Worm (Caenorhabditis elegans): ENCODE results near the gene syg-2.
A peak's percentile ranks its signal among the peaks of the same experiment; 100 is the strongest.

Gene syg-2

DNA sequence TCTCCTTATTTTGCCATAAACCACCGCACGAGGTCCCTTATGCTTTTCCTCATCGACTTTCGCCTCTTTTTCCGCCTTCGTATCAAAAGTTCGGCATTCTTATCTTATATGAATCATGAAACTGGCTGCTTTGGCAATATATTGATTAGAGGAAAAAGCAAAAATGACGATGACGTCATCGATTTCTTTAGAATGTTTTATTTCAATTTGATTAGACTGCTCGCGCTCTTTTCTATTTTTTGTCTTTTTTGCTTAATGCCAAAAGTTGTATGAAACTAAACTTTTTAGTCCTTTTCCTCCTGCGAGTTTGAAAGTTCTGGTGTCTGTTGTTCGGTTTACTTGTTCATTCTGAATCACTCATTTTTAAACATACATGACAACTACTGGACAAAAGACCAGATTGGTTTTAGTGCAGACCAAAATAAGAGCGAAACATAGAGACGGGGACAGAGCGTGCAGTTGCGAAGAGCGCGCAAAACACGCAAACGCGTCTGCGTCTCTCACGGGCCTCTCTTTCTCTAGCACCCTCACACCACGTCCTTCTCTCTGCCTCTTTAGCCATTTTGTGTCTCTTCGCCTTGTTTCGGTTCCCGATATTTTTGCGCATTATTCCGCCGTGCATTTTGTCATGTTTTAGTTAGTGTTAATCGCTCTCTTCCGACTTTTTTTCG lies 44.5 kb upstream of the syg-2 start (continued):
- no peak for TF ChIP-seq ceh-63 (GFP tag; optimal IDR thresholded peaks at IDR 0.05)
- peak; percentile 32; the same call in 1 of the 2 replicates for TF ChIP-seq grh-1 (GFP tag; IDR thresholded peaks at IDR 0.05)
- no peak for TF ChIP-seq unc-62 (GFP tag; optimal IDR thresholded peaks at IDR 0.05)
- no peak for TF ChIP-seq zag-1 (tag; optimal IDR thresholded peaks at IDR 0.05)
- TF ChIP-seq fkh-4 (tag; optimal IDR thresholded peaks at IDR 0.05; ENCODE audit: borderline replicate concordance) = no peak
- no peak for TF ChIP-seq nhr-84 (tag; optimal IDR thresholded peaks at IDR 0.05)
- TF ChIP-seq hlh-4 (tag; optimal IDR thresholded peaks at IDR 0.05) = no peak
- TF ChIP-seq skn-1 (tag; optimal IDR thresholded peaks at IDR 0.05) = no peak
- peak; percentile 47 for TF ChIP-seq swsn-7 (tag; optimal IDR thresholded peaks at IDR 0.05)
- TF ChIP-seq hlh-17 (GFP tag; optimal IDR thresholded peaks at IDR 0.05; ENCODE audit: borderline replicate concordance) = no peak
- TF ChIP-seq nhr-90 (tag; optimal IDR thresholded peaks at IDR 0.05; ENCODE audit: poor library complexity) = no peak
- no peak for TF ChIP-seq Y116A8C.19 (tag; optimal IDR thresholded peaks at IDR 0.05; ENCODE audit: borderline replicate concordance)
- TF ChIP-seq unc-130 (tag; optimal IDR thresholded peaks at IDR 0.05) = no peak
- no peak for TF ChIP-seq vab-15 (tag; optimal IDR thresholded peaks at IDR 0.05)
- TF ChIP-seq nhr-71 (tag; optimal IDR thresholded peaks at IDR 0.05) = peak; percentile 68
- TF ChIP-seq lin-14 (GFP tag; optimal IDR thresholded peaks at IDR 0.05) = peak; percentile 86
- peak; percentile 37 for TF ChIP-seq nhr-20 (tag; optimal IDR thresholded peaks at IDR 0.05)
- no peak for TF ChIP-seq elt-2 (tag; optimal IDR thresholded peaks at IDR 0.05)
- peak; percentile 25 to 49 for TF ChIP-seq lin-35 (GFP tag; optimal IDR thresholded peaks at IDR 0.05)
- no peak for TF ChIP-seq jun-1 (tag; optimal IDR thresholded peaks at IDR 0.05)
- TF ChIP-seq ztf-11 (tag; optimal IDR thresholded peaks at IDR 0.05) = no peak
- no peak for TF ChIP-seq snpc-4 (tag; optimal IDR thresholded peaks at IDR 0.05)
- no peak for TF ChIP-seq nhr-12 (tag; optimal IDR thresholded peaks at IDR 0.05)
- TF ChIP-seq ceh-82 (tag; optimal IDR thresholded peaks at IDR 0.05) = peak; percentile 22 to 83 (median 61)
- no peak for TF ChIP-seq dpl-1 (GFP tag; optimal IDR thresholded peaks at IDR 0.05)
- no peak for TF ChIP-seq nhr-11 (tag; optimal IDR thresholded peaks at IDR 0.05)
- TF ChIP-seq isw-1 (GFP tag; IDR thresholded peaks at IDR 0.05) = peak; percentile 23
- TF ChIP-seq lsy-2 (tag; optimal IDR thresholded peaks at IDR 0.05) = no peak
- TF ChIP-seq C34B4.2 (tag; optimal IDR thresholded peaks at IDR 0.05) = no peak
- TF ChIP-seq ceh-8 (GFP tag; optimal IDR thresholded peaks at IDR 0.05) = peak; percentile 17
- no peak for TF ChIP-seq F16B12.6 (tag; optimal IDR thresholded peaks at IDR 0.05)
- no peak for TF ChIP-seq sptf-1 (tag; optimal IDR thresholded peaks at IDR 0.05)
- no peak for TF ChIP-seq nhr-237 (tag; optimal IDR thresholded peaks at IDR 0.05)
- TF ChIP-seq nhr-76 (tag; optimal IDR thresholded peaks at IDR 0.05) = no peak
- TF ChIP-seq egl-13 (tag; optimal IDR thresholded peaks at IDR 0.05) = no peak
- no peak for TF ChIP-seq lir-3 (tag; optimal IDR thresholded peaks at IDR 0.05; ENCODE audit: poor library complexity)
- no peak for TF ChIP-seq mef-2 (tag; optimal IDR thresholded peaks at IDR 0.05)
- no peak for TF ChIP-seq lin-39 (tag; optimal IDR thresholded peaks at IDR 0.05)
- TF ChIP-seq egl-27 (tag; optimal IDR thresholded peaks at IDR 0.05) = no peak
- TF ChIP-seq efl-1 (optimal IDR thresholded peaks at IDR 0.05) = peak in 1 of 2 experiments; percentile 72
- no peak for TF ChIP-seq efl-1 (GFP tag; optimal IDR thresholded peaks at IDR 0.05 in 1 of 2)
- TF ChIP-seq rnt-1 (tag; optimal IDR thresholded peaks at IDR 0.05) = peak; percentile 44
- no peak for TF ChIP-seq nhr-19 (GFP tag; conservative IDR thresholded peaks at IDR 0.05)
- no peak for TF ChIP-seq blmp-1 (tag; optimal IDR thresholded peaks at IDR 0.05)
- TF ChIP-seq pax-3 (tag; optimal IDR thresholded peaks at IDR 0.05) = no peak
- peak; percentile 53 for TF ChIP-seq fkh-8 (tag; optimal IDR thresholded peaks at IDR 0.05)
- TF ChIP-seq unc-86 (tag; optimal IDR thresholded peaks at IDR 0.05) = peak; percentile 46
- TF ChIP-seq alr-1 (tag; optimal IDR thresholded peaks at IDR 0.05; ENCODE audit: borderline replicate concordance) = no peak
- TF ChIP-seq zip-4 (GFP tag; optimal IDR thresholded peaks at IDR 0.05) = no peak
- peak in 1 of 2 experiments; percentile 66 for TF ChIP-seq mdl-1 (tag; optimal IDR thresholded peaks at IDR 0.05)

All from whole organism, L1 larva.